Fruit fly (Drosophila melanogaster) whole organism, embryonic: ENCODE data around the gene asun.
A peak's percentile ranks its signal among the peaks of the same experiment; 100 is the strongest.

Experiments
- Abd-B ChIP-seq: fragments of 200-800 bp; sonication (Bioruptor generic); optimal IDR thresholded peaks from 2 replicates; lab custom pipeline; 2018; ENCODE audit warnings: missing biosample characterization, mild to moderate bottlenecking, missing genetic modification characterization, moderate library complexity
- CG1024 ChIP-seq: fragments of 200-800 bp; sonication (Bioruptor generic); IDR thresholded peaks from 2 replicates; pipeline ENCODE4 v1.3.6; 2022; ENCODE audit warnings: missing biosample characterization, missing genetic modification characterization
- CG10462 ChIP-seq: fragments of 200-800 bp; sonication (Bioruptor generic); optimal IDR thresholded peaks from 2 replicates; lab custom pipeline; 2016; ENCODE audit warnings: missing biosample characterization, missing genetic modification characterization
- CG10959 ChIP-seq: fragments of 200-800 bp; sonication (Bioruptor generic); IDR thresholded peaks from 2 replicates; pipeline ENCODE4 v1.3.6; 2022; ENCODE audit warnings: missing biosample characterization, missing genetic modification characterization
- CG10979 ChIP-seq: fragments of 200-800 bp; sonication (Bioruptor generic); optimal IDR thresholded peaks from 2 replicates; lab custom pipeline; 2018; ENCODE audit warnings: missing biosample characterization, mild to moderate bottlenecking, missing genetic modification characterization, moderate library complexity
- CG17359 ChIP-seq: fragments of 200-800 bp; sonication (Bioruptor generic); optimal IDR thresholded peaks from 3 replicates; lab custom pipeline; 2018; ENCODE audit warnings: missing biosample characterization, mild to moderate bottlenecking, missing genetic modification characterization, moderate library complexity
- CG17802 ChIP-seq: fragments of 200-800 bp; sonication (Bioruptor generic); optimal IDR thresholded peaks from 2 replicates; lab custom pipeline; 2018; ENCODE audit warnings: missing biosample characterization, mild to moderate bottlenecking, missing genetic modification characterization, moderate library complexity
- CG18764 ChIP-seq: fragments of 200-800 bp; sonication (Bioruptor generic); optimal IDR thresholded peaks from 3 replicates; lab custom pipeline; 2016; ENCODE audit warnings: missing biosample characterization, missing genetic modification characterization
- CG2712 ChIP-seq: fragments of 200-800 bp; optimal IDR thresholded peaks from 3 replicates; lab custom pipeline; 2019; ENCODE audit warnings: missing biosample characterization, mild to moderate bottlenecking, missing genetic modification characterization, moderate library complexity
- CG30431 ChIP-seq: fragments of 200-800 bp; sonication (Bioruptor generic); optimal IDR thresholded peaks from 2 replicates; lab custom pipeline; 2017; ENCODE audit warnings: missing biosample characterization, missing genetic modification characterization
- CG34422 ChIP-seq: fragments of 200-800 bp; sonication (Bioruptor generic); IDR thresholded peaks from 3 replicates; pipeline ENCODE4 v1.3.6; 2022; ENCODE audit warnings: missing biosample characterization, missing genetic modification characterization
- CG3995 ChIP-seq: fragments of 200-800 bp; sonication (Bioruptor generic); optimal IDR thresholded peaks from 3 replicates; lab custom pipeline; 2016; ENCODE audit warnings: missing biosample characterization, missing genetic modification characterization
- CG4328 ChIP-seq: fragments of 200-800 bp; sonication (Bioruptor generic); optimal IDR thresholded peaks from 3 replicates; lab custom pipeline; 2017; ENCODE audit warnings: missing biosample characterization, missing genetic modification reagents, missing genetic modification characterization
- CG4360 ChIP-seq: fragments of 200-800 bp; sonication (Bioruptor generic); IDR thresholded peaks from 2 replicates; pipeline ENCODE4 v1.3.6; 2022; ENCODE audit warnings: missing biosample characterization, missing genetic modification characterization
- CG4404 ChIP-seq: fragments of 200-800 bp; sonication (Bioruptor generic); IDR thresholded peaks from 2 replicates; pipeline ENCODE4 v1.3.6; 2022; ENCODE audit warnings: missing biosample characterization, missing genetic modification characterization
- CG7271 ChIP-seq: fragments of 200-800 bp; sonication (Bioruptor generic); optimal IDR thresholded peaks from 2 replicates; lab custom pipeline; 2018; ENCODE audit warnings: missing biosample characterization, mild to moderate bottlenecking, missing genetic modification characterization, moderate library complexity
- CG8924 ChIP-seq: fragments of 200-800 bp; optimal IDR thresholded peaks from 3 replicates; lab custom pipeline; 2019; ENCODE audit warnings: missing biosample characterization, mild to moderate bottlenecking, missing genetic modification characterization, moderate library complexity
- CG9437 ChIP-seq: fragments of 200-800 bp; sonication (Bioruptor generic); optimal IDR thresholded peaks from 2 replicates; lab custom pipeline; 2018; ENCODE audit warnings: missing biosample characterization, mild to moderate bottlenecking, missing genetic modification characterization
- CG9797 ChIP-seq: fragments of 200-800 bp; sonication (Bioruptor generic); optimal IDR thresholded peaks from 3 replicates; lab custom pipeline; 2018; ENCODE audit warnings: missing biosample characterization, mild to moderate bottlenecking, missing genetic modification characterization
- CG9817 ChIP-seq: fragments of 200-800 bp; sonication (Bioruptor generic); optimal IDR thresholded peaks from 2 replicates; lab custom pipeline; 2018; ENCODE audit warnings: missing biosample characterization, mild to moderate bottlenecking, missing genetic modification characterization, moderate library complexity
- Kr ChIP-seq: fragments of 200-800 bp; sonication (Bioruptor generic); optimal IDR thresholded peaks from 2 replicates; lab custom pipeline; 2017; ENCODE audit warnings: missing biosample characterization, mild to moderate bottlenecking, missing genetic modification characterization
- Lim3 ChIP-seq: fragments of 200-800 bp; sonication (Bioruptor generic); IDR thresholded peaks from 2 replicates; pipeline ENCODE4 v1.3.6; 2022; ENCODE audit warnings: missing biosample characterization, missing genetic modification characterization
- Meics ChIP-seq: fragments of 200-800 bp; sonication (Bioruptor generic); optimal IDR thresholded peaks from 2 replicates; lab custom pipeline; 2017; ENCODE audit warnings: missing biosample characterization, mild to moderate bottlenecking, missing genetic modification characterization
- NC2α ChIP-seq: fragments of 200-800 bp; sonication (Bioruptor generic); optimal IDR thresholded peaks from 2 replicates; lab custom pipeline; 2016; ENCODE audit warnings: missing biosample characterization, missing genetic modification characterization
- Neu2 ChIP-seq: fragments of 200-800 bp; sonication (Bioruptor generic); optimal IDR thresholded peaks from 3 replicates; lab custom pipeline; 2016; ENCODE audit warnings: missing biosample characterization, missing genetic modification characterization, borderline replicate concordance
- Oli ChIP-seq: fragments of 200-800 bp; sonication (Bioruptor generic); optimal IDR thresholded peaks from 2 replicates; lab custom pipeline; 2018; ENCODE audit warnings: missing biosample characterization, mild to moderate bottlenecking, missing genetic modification characterization, moderate library complexity
- Xrp1 ChIP-seq: fragments of 200-800 bp; sonication (Bioruptor generic); IDR thresholded peaks from 2 replicates; pipeline ENCODE4 v1.3.6; 2022; ENCODE audit warnings: missing biosample characterization, missing genetic modification characterization
- crp ChIP-seq, 2 experiments: fragments of 200-800 bp; sonication (Bioruptor generic); optimal IDR thresholded peaks; 2 replicates in 1 of 2; 3 replicates in 1 of 2; lab custom pipeline; 2017; ENCODE audit warnings: missing biosample characterization in 2 of 2, missing genetic modification characterization in 2 of 2, mild to moderate bottlenecking in 1 of 2, moderate library complexity in 1 of 2
- dati ChIP-seq: fragments of 200-800 bp; sonication (Bioruptor generic); IDR thresholded peaks from 2 replicates; pipeline ENCODE4 v1.3.6; 2022; ENCODE audit warnings: missing biosample characterization, missing genetic modification characterization
- dmrt99B ChIP-seq: fragments of 200-800 bp; sonication (Bioruptor generic); optimal IDR thresholded peaks from 2 replicates; lab custom pipeline; 2018; ENCODE audit warnings: missing biosample characterization, mild to moderate bottlenecking, missing genetic modification characterization, moderate library complexity
- en ChIP-seq: fragments of 200-800 bp; sonication (Bioruptor generic); optimal IDR thresholded peaks from 2 replicates; lab custom pipeline; 2016; ENCODE audit warnings: missing biosample characterization, missing genetic modification characterization
- hbn ChIP-seq: fragments of 200-800 bp; sonication (Bioruptor generic); IDR thresholded peaks from 2 replicates; pipeline ENCODE4 v1.3.6; 2022; ENCODE audit warnings: missing biosample characterization, missing genetic modification characterization; ENCODE audit not compliant: partially characterized antibody
- inv ChIP-seq: fragments of 200-800 bp; sonication (Bioruptor generic); IDR thresholded peaks from 2 replicates; pipeline ENCODE4 v1.3.6; 2022; ENCODE audit warnings: missing biosample characterization, missing genetic modification characterization; ENCODE audit not compliant: partially characterized antibody
- ken ChIP-seq: fragments of 200-800 bp; sonication (Bioruptor generic); IDR thresholded peaks from 3 replicates; pipeline ENCODE4 v1.3.6; 2022; ENCODE audit warnings: missing biosample characterization, missing genetic modification characterization
- p53 ChIP-seq: fragments of 200-800 bp; sonication (Bioruptor generic); optimal IDR thresholded peaks from 2 replicates; lab custom pipeline; 2016; ENCODE audit warnings: missing biosample characterization, missing genetic modification characterization
- phol ChIP-seq: fragments of 200-800 bp; sonication (Bioruptor generic); optimal IDR thresholded peaks from 3 replicates; lab custom pipeline; 2018; ENCODE audit warnings: missing biosample characterization, mild to moderate bottlenecking, missing genetic modification characterization, moderate library complexity
- pita ChIP-seq: fragments of 200-800 bp; sonication (Bioruptor generic); optimal IDR thresholded peaks from 2 replicates; lab custom pipeline; 2017; ENCODE audit warnings: missing biosample characterization, mild to moderate bottlenecking, missing genetic modification characterization
- pros ChIP-seq: fragments of 200-800 bp; sonication (Bioruptor generic); optimal IDR thresholded peaks from 3 replicates; lab custom pipeline; 2019; ENCODE audit warnings: missing biosample characterization, mild to moderate bottlenecking, missing genetic modification characterization, moderate library complexity
- sim ChIP-seq: fragments of 200-800 bp; sonication (Bioruptor generic); IDR thresholded peaks from 2 replicates; pipeline ENCODE4 v1.3.6; 2022; ENCODE audit warnings: missing biosample characterization, missing genetic modification characterization
- stc ChIP-seq: fragments of 200-800 bp; sonication (Bioruptor generic); IDR thresholded peaks from 2 replicates; pipeline ENCODE4 v1.3.6; 2022; ENCODE audit warnings: missing biosample characterization, missing genetic modification characterization
- wdn ChIP-seq: fragments of 200-800 bp; sonication (Bioruptor generic); IDR thresholded peaks from 2 replicates; pipeline ENCODE4 v1.3.6; 2022; ENCODE audit warnings: missing biosample characterization, missing genetic modification characterization

Gene asun

dm6 chr3R:16234745-16235149, 29.3 kb upstream of the asun start (continued):
- no peak for TF ChIP-seq Kr (GFP tag; lab: Kevin White, UChicago)
- TF ChIP-seq CG10462 (GFP tag; lab: Kevin White, UChicago), result no peak
- TF ChIP-seq Lim3 (GFP tag; lab: Robert Waterston, UW), result no peak
- no peak for TF ChIP-seq NC2α (GFP tag; lab: Kevin White, UChicago)
- no peak for TF ChIP-seq CG7271 (tag; lab: Kevin White, UChicago)
- no peak for TF ChIP-seq CG17802
- no peak for TF ChIP-seq pita (GFP tag; lab: Kevin White, UChicago)
- TF ChIP-seq CG18764, result no peak
- no peak for TF ChIP-seq CG4360 (GFP tag; lab: Robert Waterston, UW)
- TF ChIP-seq CG8924 (tag; lab: Kevin White, UChicago), result peak; percentile 25
- TF ChIP-seq en, result no peak
- TF ChIP-seq CG9817, result no peak
- TF ChIP-seq dati (GFP tag; lab: Robert Waterston, UW), result no peak
- no peak for TF ChIP-seq CG34422 (GFP tag; lab: Robert Waterston, UW)
- TF ChIP-seq CG30431, result peak; percentile 6
- no peak for TF ChIP-seq Neu2 (GFP tag; lab: Kevin White, UChicago)
- TF ChIP-seq stc (GFP tag; lab: Robert Waterston, UW), result no peak
- no peak for TF ChIP-seq p53 (GFP tag; lab: Kevin White, UChicago)
- TF ChIP-seq pros (GFP tag; lab: Kevin White, UChicago), result no peak
- TF ChIP-seq crp (GFP tag; optimal IDR thresholded peaks at IDR 0.05; lab: Kevin White, UChicago), result no peak
- TF ChIP-seq CG10959 (GFP tag; lab: Robert Waterston, UW), result no peak
- peak; percentile 70 for TF ChIP-seq CG10979 (tag; lab: Kevin White, UChicago)
- no peak for TF ChIP-seq sim (GFP tag; lab: Robert Waterston, UW)
- peak; percentile 44 for TF ChIP-seq Meics (GFP tag; lab: Kevin White, UChicago)
- peak; percentile 71 for TF ChIP-seq phol (tag; lab: Kevin White, UChicago)
- no peak for TF ChIP-seq hbn (GFP tag; lab: Robert Waterston, UW)
- TF ChIP-seq dmrt99B, result peak; percentile 74
- peak; percentile 63 for TF ChIP-seq CG2712 (tag; lab: Kevin White, UChicago)
- peak; percentile 31 for TF ChIP-seq Abd-B
- no peak for TF ChIP-seq ken (GFP tag; lab: Robert Waterston, UW)
- TF ChIP-seq CG3995, result no peak
- TF ChIP-seq Oli (tag; lab: Kevin White, UChicago), result peak; percentile 66
- TF ChIP-seq inv (GFP tag; lab: Robert Waterston, UW), result no peak
- no peak for TF ChIP-seq CG4328 (GFP tag; lab: Kevin White, UChicago)
- no peak for TF ChIP-seq CG9797 (GFP tag; lab: Kevin White, UChicago)
- no peak for TF ChIP-seq wdn
- peak; percentile 50 for TF ChIP-seq CG17359 (tag; lab: Kevin White, UChicago)
- peak; percentile 47 for TF ChIP-seq CG9437 (GFP tag; lab: Kevin White, UChicago)
- TF ChIP-seq Xrp1 (GFP tag; lab: Robert Waterston, UW), result no peak
- no peak for TF ChIP-seq CG1024 (GFP tag; lab: Robert Waterston, UW)
- no peak for TF ChIP-seq CG4404 (GFP tag; lab: Robert Waterston, UW)
